In the genomic region with DNA sequence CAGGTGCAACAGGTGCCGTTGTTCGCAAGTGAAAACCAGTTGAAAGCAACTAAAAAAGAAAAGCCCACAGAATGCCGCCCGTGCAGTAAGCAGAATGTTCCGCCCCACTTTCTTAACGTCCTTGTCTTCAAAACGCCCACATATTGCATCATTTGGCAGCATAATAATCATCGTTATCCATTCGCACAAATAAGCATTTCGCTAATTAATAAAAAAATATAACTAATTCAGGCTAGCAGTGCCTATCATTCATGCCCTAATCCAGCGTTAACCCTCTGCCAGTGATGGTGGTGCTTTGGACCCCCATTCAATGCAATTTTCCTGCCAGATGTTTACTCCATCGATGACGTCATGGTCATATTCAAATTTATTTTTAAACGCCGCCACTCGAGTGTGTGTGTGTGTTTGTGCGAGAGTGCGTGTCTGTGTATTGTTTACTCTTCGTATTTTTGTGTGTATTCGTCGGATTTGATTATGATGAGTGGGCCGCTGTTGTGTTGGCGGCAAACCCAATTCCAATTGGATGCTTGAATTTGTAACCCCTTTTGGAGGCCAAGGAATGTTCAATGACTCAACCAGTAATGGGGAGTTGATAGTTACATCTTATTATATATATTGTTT, we compare ENCODE assay signal across 4 fruit fly cellular contexts.
A peak's percentile ranks its signal among the peaks of the same experiment; 100 is the strongest.
TF ChIP-seq lines count a peak whose summit lies in the region.

No protein-coding gene starts in this region.

- no peak for TF ChIP-seq CTCF in whole organism, embryonic (GFP tag; optimal IDR thresholded peaks at IDR 0.05; lab: Kevin White, UChicago)

TF ChIP-seq in whole organism, adult, 20 proteins besides CTCF, POLR2A, EP300 and RAD21:
- no peak for TF ChIP-seq Clk (GFP tag; optimal IDR thresholded peaks at IDR 0.05; lab: Kevin White, UChicago)
- TF ChIP-seq cic (GFP tag; optimal IDR thresholded peaks at IDR 0.05; lab: Kevin White, UChicago), result peak; percentile 17

TF ChIP-seq in whole organism, embryonic, 481 proteins besides CTCF, POLR2A, EP300 and RAD21 (continues in another document):
- TF ChIP-seq CG18619 (GFP tag; optimal IDR thresholded peaks at IDR 0.05; lab: Kevin White, UChicago) (no peak), CG33557 (GFP tag; optimal IDR thresholded peaks at IDR 0.05; lab: Kevin White, UChicago) (no peak), NC2α (GFP tag; optimal IDR thresholded peaks at IDR 0.05; lab: Kevin White, UChicago) (no peak), sna (GFP tag; IDR thresholded peaks at IDR 0.05; lab: Robert Waterston, UW; ENCODE audit: partially characterized antibody) (no peak), grn (GFP tag; optimal IDR thresholded peaks at IDR 0.05; lab: Kevin White, UChicago) (no peak), tna (GFP tag; IDR thresholded peaks at IDR 0.05; lab: Robert Waterston, UW; ENCODE audit: partially characterized antibody) (no peak), ro (GFP tag; IDR thresholded peaks at IDR 0.05; lab: Robert Waterston, UW) (no peak), ase (GFP tag; IDR thresholded peaks at IDR 0.05; lab: Robert Waterston, UW) (no peak), gro (GFP tag; optimal IDR thresholded peaks at IDR 0.05; lab: Kevin White, UChicago) (no peak), Vsx1 (GFP tag; optimal IDR thresholded peaks at IDR 0.05; lab: Kevin White, UChicago) (no peak), tx (GFP tag; optimal IDR thresholded peaks at IDR 0.05; lab: Kevin White, UChicago) (no peak), CG12391 (tag; optimal IDR thresholded peaks at IDR 0.05; lab: Kevin White, UChicago) (no peak), rib (GFP tag; IDR thresholded peaks at IDR 0.05; lab: Robert Waterston, UW) (no peak), CG43689 (GFP tag; IDR thresholded peaks at IDR 0.05; lab: Robert Waterston, UW) (no peak), CG4360 (GFP tag; IDR thresholded peaks at IDR 0.05; lab: Robert Waterston, UW) (no peak), zf30C (GFP tag; optimal IDR thresholded peaks at IDR 0.05; lab: Kevin White, UChicago) (no peak), NK7.1 (GFP tag; optimal IDR thresholded peaks at IDR 0.05; lab: Kevin White, UChicago) (no peak), Fer1 (GFP tag; optimal IDR thresholded peaks at IDR 0.05; lab: Kevin White, UChicago) (peak; percentile 12), stc (GFP tag; IDR thresholded peaks at IDR 0.05; lab: Robert Waterston, UW) (no peak), amos (GFP tag; IDR thresholded peaks at IDR 0.05; lab: Robert Waterston, UW; ENCODE audit: partially characterized antibody) (no peak), bbx (GFP tag; IDR thresholded peaks at IDR 0.05; lab: Robert Waterston, UW; ENCODE audit: partially characterized antibody) (no peak), dimm (GFP tag; IDR thresholded peaks at IDR 0.05; lab: Robert Waterston, UW) (no peak), CG10321 (GFP tag; IDR thresholded peaks at IDR 0.05; lab: Robert Waterston, UW) (no peak), CG10979 (tag; optimal IDR thresholded peaks at IDR 0.05; lab: Kevin White, UChicago) (no peak), eyg (GFP tag; optimal IDR thresholded peaks at IDR 0.05; lab: Kevin White, UChicago) (no peak), Mad (GFP tag; optimal IDR thresholded peaks at IDR 0.05; lab: Kevin White, UChicago) (no peak), CG15514 (GFP tag; optimal IDR thresholded peaks at IDR 0.05; lab: Kevin White, UChicago) (no peak), ap (GFP tag; IDR thresholded peaks at IDR 0.05; lab: Robert Waterston, UW) (no peak)

TF ChIP-seq in whole organism, prepupa, 60 proteins besides CTCF, POLR2A, EP300 and RAD21:
- TF ChIP-seq CG10669 (GFP tag; optimal IDR thresholded peaks at IDR 0.05; lab: Kevin White, UChicago) (no peak), topi (GFP tag; optimal IDR thresholded peaks at IDR 0.05; lab: Kevin White, UChicago) (no peak), CG11294 (GFP tag; IDR thresholded peaks at IDR 0.05; lab: Robert Waterston, UW) (no peak), spab (GFP tag; optimal IDR thresholded peaks at IDR 0.05; lab: Kevin White, UChicago) (no peak), CG9139 (GFP tag; optimal IDR thresholded peaks at IDR 0.05; lab: Kevin White, UChicago) (no peak), Lpt (GFP tag; optimal IDR thresholded peaks at IDR 0.05; lab: Kevin White, UChicago) (no peak), svp (GFP tag; lab: Kevin White, UChicago) (peak; percentile 67), vri (GFP tag; optimal IDR thresholded peaks at IDR 0.05; lab: Kevin White, UChicago) (peak; percentile 86), Sox102F (GFP tag; optimal IDR thresholded peaks at IDR 0.05; lab: Kevin White, UChicago) (no peak), dsx (GFP tag; optimal IDR thresholded peaks at IDR 0.05; lab: Kevin White, UChicago; ENCODE audit: poor library complexity, severe bottlenecking) (no peak), CG31627 (GFP tag; optimal IDR thresholded peaks at IDR 0.05; lab: Kevin White, UChicago) (no peak), Met (GFP tag; optimal IDR thresholded peaks at IDR 0.05; lab: Kevin White, UChicago) (no peak), OdsH (GFP tag; optimal IDR thresholded peaks at IDR 0.05; lab: Kevin White, UChicago) (no peak), pdm3 (GFP tag; optimal IDR thresholded peaks at IDR 0.05; lab: Kevin White, UChicago) (no peak), Gug (GFP tag; IDR thresholded peaks at IDR 0.05; lab: Robert Waterston, UW) (no peak), dac (GFP tag; optimal IDR thresholded peaks at IDR 0.05; lab: Kevin White, UChicago) (no peak), CG6163 (GFP tag; IDR thresholded peaks at IDR 0.05; lab: Robert Waterston, UW) (no peak), Sox15 (GFP tag; optimal IDR thresholded peaks at IDR 0.05; lab: Kevin White, UChicago) (no peak), CG32006 (GFP tag; optimal IDR thresholded peaks at IDR 0.05; lab: Kevin White, UChicago) (no peak), Eip75B (GFP tag; optimal IDR thresholded peaks at IDR 0.05; lab: Kevin White, UChicago) (no peak), Hr38 (GFP tag; optimal IDR thresholded peaks at IDR 0.05; lab: Kevin White, UChicago) (no peak), Eip78C (GFP tag; lab: Kevin White, UChicago) (peak; percentile 80), Blimp-1 (GFP tag; optimal IDR thresholded peaks at IDR 0.05; lab: Kevin White, UChicago) (no peak), net (GFP tag; optimal IDR thresholded peaks at IDR 0.05; lab: Kevin White, UChicago) (peak; percentile 39), CG6808 (GFP tag; optimal IDR thresholded peaks at IDR 0.05; lab: Kevin White, UChicago) (no peak), fkh (GFP tag; optimal IDR thresholded peaks at IDR 0.05; lab: Kevin White, UChicago) (peak; percentile 90), CG16779 (tag; optimal IDR thresholded peaks at IDR 0.05; lab: Kevin White, UChicago) (no peak), acj6 (GFP tag; optimal IDR thresholded peaks at IDR 0.05; lab: Kevin White, UChicago) (no peak), achi (GFP tag; optimal IDR thresholded peaks at IDR 0.05; lab: Kevin White, UChicago) (no peak)

TF ChIP-seq in whole organism, wandering third instar larva, 38 proteins besides CTCF, POLR2A, EP300 and RAD21:
- no peak for TF ChIP-seq sage (GFP tag; optimal IDR thresholded peaks at IDR 0.05; lab: Kevin White, UChicago)
- peak; percentile 33 for TF ChIP-seq Jra (GFP tag; optimal IDR thresholded peaks at IDR 0.05; lab: Kevin White, UChicago)
- TF ChIP-seq dl (GFP tag; optimal IDR thresholded peaks at IDR 0.05; lab: Kevin White, UChicago; ENCODE audit: insufficient read depth in 1 of 2, partially characterized antibody in 2 of 2), result no peak
- TF ChIP-seq Dif (GFP tag; optimal IDR thresholded peaks at IDR 0.05; lab: Kevin White, UChicago; ENCODE audit: partially characterized antibody), result no peak
- TF ChIP-seq N (GFP tag; optimal IDR thresholded peaks at IDR 0.05; lab: Kevin White, UChicago), result no peak
- peak; percentile 27 for TF ChIP-seq Hr83 (GFP tag; optimal IDR thresholded peaks at IDR 0.05; lab: Kevin White, UChicago; ENCODE audit: poor library complexity, severe bottlenecking)
TF ChIP-seq in whole organism, wandering third instar larva: peak in this region for 2.
